Worm (Caenorhabditis elegans) whole organism, L4/young adult: ENCODE measurements around the gene unc-68.

Experiments
- W03F9.2 ChIP-seq: fragments of 150-350 bp; optimal IDR thresholded peaks from 2 replicates; lab custom pipeline; 2014; ENCODE audit warnings: missing biosample characterization, missing genetic modification characterization
- dao-5 ChIP-seq: sonication (generic microtip); optimal IDR thresholded peaks from 2 replicates; lab custom pipeline; 2016; ENCODE audit warnings: missing genotype, missing genetic modification characterization, moderate library complexity, missing compliant biosample characterization
- him-1 ChIP-seq: sonication (generic microtip); optimal IDR thresholded peaks from 2 replicates; lab custom pipeline; 2016; ENCODE audit warnings: missing genotype, missing genetic modification reagents, missing genetic modification characterization, missing compliant biosample characterization

Gene unc-68

ce11 chrV:6876763-6877515, 51.9 kb downstream of the unc-68 start:
- TF ChIP-seq him-1 (tag; lab: Kevin White, UChicago) = no peak
- TF ChIP-seq W03F9.2 (tag; lab: Kevin White, UChicago) = no peak
- TF ChIP-seq dao-5 = no peak

DNA sequence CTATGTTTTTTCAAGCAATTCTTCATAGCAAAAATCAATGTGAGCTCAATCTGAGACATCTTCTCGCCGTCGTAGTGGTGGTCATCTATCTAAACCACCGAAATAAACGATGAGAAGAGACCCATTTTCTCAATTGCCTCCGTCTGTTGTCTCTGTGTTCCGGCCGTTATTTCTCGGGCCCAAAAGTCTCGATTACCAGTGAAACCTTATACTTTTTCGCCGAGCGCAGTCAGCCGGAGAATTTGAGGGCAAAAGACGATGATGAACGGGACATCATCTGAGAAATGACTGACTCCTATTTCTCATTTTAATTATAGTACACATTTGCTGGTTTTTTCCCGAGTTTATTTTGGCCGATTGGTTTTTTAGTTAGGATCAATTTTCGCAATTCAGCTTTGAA, 53.0 kb downstream of the unc-68 start:
- TF ChIP-seq dao-5 (no peak), W03F9.2 (tag; lab: Kevin White, UChicago) (no peak), him-1 (tag; lab: Kevin White, UChicago) (no peak)

- no peak for TF ChIP-seq dao-5
- no peak for TF ChIP-seq W03F9.2 (tag; lab: Kevin White, UChicago)
- TF ChIP-seq him-1 (tag; lab: Kevin White, UChicago) = no peak
These were observed 54.1 kb downstream of the unc-68 start for ce11 chrV:6874735-6875134.

- TF ChIP-seq dao-5 (no peak), W03F9.2 (tag; lab: Kevin White, UChicago) (no peak), him-1 (tag; lab: Kevin White, UChicago) (no peak)
These were observed 58.8 kb downstream of the unc-68 start, which contains the start of gene frpr-18 for ce11 chrV:6870004-6870403. Gene frpr-18, plus strand, starts transcription at chrV:6870304.

- no peak for TF ChIP-seq W03F9.2 (tag; lab: Kevin White, UChicago)
These were observed 74.1 kb downstream of the unc-68 start, which contains the start of gene gpa-10 for ce11 chrV:6854711-6855110. Gene gpa-10, minus strand, starts transcription at chrV:6854811.
